Worm (Caenorhabditis elegans) whole organism, mixed stage, embryonic: ENCODE measurements around the gene Y48G9A.7.

Experiments used
- blmp-1 ChIP-seq: fragments of 150-350 bp; optimal IDR thresholded peaks from 2 replicates; lab custom pipeline; 2014; ENCODE audit warnings: missing biosample characterization, missing genetic modification characterization
- ceh-39 ChIP-seq: fragments of 150-350 bp; optimal IDR thresholded peaks from 2 replicates; lab custom pipeline; 2014; ENCODE audit warnings: missing biosample characterization, missing genetic modification characterization
- ceh-43 ChIP-seq: fragments of 200-800 bp; sonication (Bioruptor generic); optimal IDR thresholded peaks from 2 replicates; lab custom pipeline; 2018; ENCODE audit warnings: mild to moderate bottlenecking, missing genetic modification characterization, moderate library complexity, missing compliant biosample characterization
- ceh-83 ChIP-seq: fragments of 200-800 bp; sonication (Bioruptor generic); optimal IDR thresholded peaks from 2 replicates; lab custom pipeline; 2018; ENCODE audit warnings: mild to moderate bottlenecking, missing genetic modification characterization, missing compliant biosample characterization
- ces-1 ChIP-seq: fragments of 150-350 bp; optimal IDR thresholded peaks from 2 replicates; lab custom pipeline; 2014; ENCODE audit warnings: missing biosample characterization, missing genetic modification reagents, missing genetic modification characterization
- cnd-1 ChIP-seq: fragments of 200-800 bp; sonication (Bioruptor generic); optimal IDR thresholded peaks from 2 replicates; lab custom pipeline; 2018; ENCODE audit warnings: mild to moderate bottlenecking, missing genetic modification characterization, missing compliant biosample characterization
- drap-1 ChIP-seq: fragments of 200-800 bp; sonication (Bioruptor generic); optimal IDR thresholded peaks from 3 replicates; lab custom pipeline; 2018; ENCODE audit warnings: mild to moderate bottlenecking, missing genetic modification characterization, missing compliant biosample characterization
- elt-1 ChIP-seq: sonication (generic microtip); optimal IDR thresholded peaks from 2 replicates; lab custom pipeline; 2017; ENCODE audit warnings: missing genetic modification characterization, mild to moderate bottlenecking, missing compliant biosample characterization, antibody characterized with exemption, moderate library complexity, borderline replicate concordance; ENCODE audit not compliant: insufficient read depth
- elt-3 ChIP-seq: fragments of 150-350 bp; optimal IDR thresholded peaks from 2 replicates; lab custom pipeline; 2014; ENCODE audit warnings: missing biosample characterization, missing genetic modification characterization
- flh-1 ChIP-seq: fragments of 200-800 bp; sonication (Bioruptor generic); optimal IDR thresholded peaks from 2 replicates; lab custom pipeline; 2018; ENCODE audit warnings: mild to moderate bottlenecking, missing genetic modification characterization, moderate library complexity, missing compliant biosample characterization
- ham-2 ChIP-seq: fragments of 200-800 bp; sonication (Bioruptor generic); optimal IDR thresholded peaks from 2 replicates; lab custom pipeline; 2018; ENCODE audit warnings: mild to moderate bottlenecking, missing genetic modification characterization, missing compliant biosample characterization
- hlh-1 ChIP-seq: fragments of 150-350 bp; optimal IDR thresholded peaks from 2 replicates; lab custom pipeline; 2014; ENCODE audit warnings: missing biosample characterization, missing genetic modification reagents, missing genetic modification characterization
- lin-13 ChIP-seq: fragments of 150-350 bp; optimal IDR thresholded peaks from 2 replicates; lab custom pipeline; 2014; ENCODE audit warnings: missing biosample characterization, missing genetic modification characterization
- lin-32 ChIP-seq: fragments of 200-800 bp; sonication (Bioruptor generic); optimal IDR thresholded peaks from 2 replicates; lab custom pipeline; 2018; ENCODE audit warnings: mild to moderate bottlenecking, missing genetic modification characterization, missing compliant biosample characterization
- lsy-2 ChIP-seq: fragments of 150-350 bp; optimal IDR thresholded peaks from 2 replicates; lab custom pipeline; 2014; ENCODE audit warnings: missing biosample characterization, missing genetic modification characterization
- mab-5 ChIP-seq: fragments of 150-350 bp; optimal IDR thresholded peaks from 2 replicates; lab custom pipeline; 2014; ENCODE audit warnings: missing biosample characterization, missing genetic modification characterization
- mep-1 ChIP-seq: fragments of 150-350 bp; optimal IDR thresholded peaks from 2 replicates; lab custom pipeline; 2017; ENCODE audit warnings: missing biosample characterization, missing genetic modification reagents, missing genetic modification characterization, inconsistent platforms
- mls-2 ChIP-seq: sonication (generic microtip); optimal IDR thresholded peaks from 2 replicates; lab custom pipeline; 2016; ENCODE audit warnings: mild to moderate bottlenecking, missing genetic modification characterization, moderate library complexity, missing compliant biosample characterization
- nhr-12 ChIP-seq: fragments of 150-350 bp; optimal IDR thresholded peaks from 2 replicates; lab custom pipeline; 2014; ENCODE audit warnings: missing biosample characterization, missing genetic modification characterization
- nhr-2 ChIP-seq: fragments of 150-350 bp; optimal IDR thresholded peaks from 2 replicates; lab custom pipeline; 2014; ENCODE audit warnings: missing biosample characterization, missing genetic modification characterization
- nhr-237 ChIP-seq: fragments of 150-350 bp; optimal IDR thresholded peaks from 2 replicates; lab custom pipeline; 2014; ENCODE audit warnings: missing biosample characterization, missing genetic modification characterization
- nhr-28 ChIP-seq: fragments of 150-350 bp; optimal IDR thresholded peaks from 2 replicates; lab custom pipeline; 2014; ENCODE audit warnings: missing biosample characterization, missing genetic modification characterization
- nhr-76 ChIP-seq: sonication (generic microtip); optimal IDR thresholded peaks from 2 replicates; lab custom pipeline; 2017; ENCODE audit warnings: missing biosample characterization, missing genetic modification characterization
- pha-4 ChIP-seq: fragments of 150-350 bp; optimal IDR thresholded peaks from 2 replicates; lab custom pipeline; 2018; ENCODE audit warnings: missing biosample characterization, missing genetic modification reagents, missing genetic modification characterization
- sem-2 ChIP-seq: fragments of 200-800 bp; sonication (Bioruptor generic); optimal IDR thresholded peaks from 2 replicates; lab custom pipeline; 2018; ENCODE audit warnings: mild to moderate bottlenecking, missing genetic modification characterization, missing compliant biosample characterization
- snpc-4 ChIP-seq: fragments of 150-350 bp; optimal IDR thresholded peaks from 2 replicates; lab custom pipeline; 2014; ENCODE audit warnings: missing biosample characterization, missing genetic modification characterization
- sptf-1 ChIP-seq: sonication (generic microtip); optimal IDR thresholded peaks from 2 replicates; lab custom pipeline; 2017; ENCODE audit warnings: mild to moderate bottlenecking, missing genetic modification characterization, moderate library complexity, missing compliant biosample characterization
- tbx-8 ChIP-seq: fragments of 200-800 bp; sonication (Bioruptor generic); optimal IDR thresholded peaks from 2 replicates; lab custom pipeline; 2018; ENCODE audit warnings: mild to moderate bottlenecking, missing genetic modification characterization, moderate library complexity, missing compliant biosample characterization
- unc-120 ChIP-seq: sonication (generic microtip); optimal IDR thresholded peaks from 2 replicates; lab custom pipeline; 2017; ENCODE audit warnings: missing genetic modification characterization, missing compliant biosample characterization; ENCODE audit not compliant: poor library complexity, severe bottlenecking
- unc-39 ChIP-seq: fragments of 150-350 bp; optimal IDR thresholded peaks from 2 replicates; lab custom pipeline; 2014; ENCODE audit warnings: missing biosample characterization, missing genetic modification characterization
- unc-62 ChIP-seq: fragments of 150-350 bp; optimal IDR thresholded peaks from 2 replicates; lab custom pipeline; 2014; ENCODE audit warnings: missing biosample characterization, missing genetic modification reagents, missing genetic modification characterization
- zip-8 ChIP-seq: fragments of 150-350 bp; optimal IDR thresholded peaks from 2 replicates; lab custom pipeline; 2014; ENCODE audit warnings: missing biosample characterization, missing genetic modification characterization
- ztf-11 ChIP-seq: fragments of 150-350 bp; optimal IDR thresholded peaks from 2 replicates; lab custom pipeline; 2014; ENCODE audit warnings: missing biosample characterization, missing genetic modification characterization

Y48G9A.7 gene

DNA sequence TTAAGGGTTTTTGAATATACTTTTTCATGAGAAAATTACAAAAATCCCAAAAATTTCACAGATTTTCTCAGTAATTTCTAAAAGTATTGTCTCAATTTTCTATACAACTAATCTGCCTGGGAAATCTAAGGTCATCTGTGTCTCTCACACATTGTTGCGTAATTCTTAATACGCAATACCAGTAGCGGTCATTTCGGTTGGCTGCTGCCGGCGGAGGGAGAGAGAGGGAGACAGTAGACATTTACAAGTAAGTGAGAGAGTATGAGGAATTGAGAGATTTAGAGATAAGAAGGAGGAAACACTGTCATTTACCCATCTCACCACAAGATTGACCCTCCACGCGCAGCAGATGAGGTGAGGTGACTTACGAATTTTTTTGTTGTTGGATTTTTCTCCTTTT lies 15.6 kb downstream of the Y48G9A.7 start:
- TF ChIP-seq lin-32 (GFP tag; lab: Kevin White, UChicago) (no peak), nhr-12 (tag; lab: Kevin White, UChicago) (no peak), ces-1 (peak; percentile 12), unc-62 (peak; percentile 59), blmp-1 (tag; lab: Kevin White, UChicago) (no peak), snpc-4 (no peak), cnd-1 (tag; lab: Kevin White, UChicago) (peak; percentile 57), nhr-76 (no peak), ceh-43 (no peak), nhr-2 (tag; lab: Kevin White, UChicago) (peak; percentile 97), mls-2 (peak; percentile 3), elt-1 (tag; lab: Kevin White, UChicago) (peak; percentile 94), ztf-11 (tag; lab: Kevin White, UChicago) (peak; percentile 18), zip-8 (tag; lab: Kevin White, UChicago) (peak; percentile 93), ham-2 (peak; percentile 71), flh-1 (no peak), ceh-39 (tag; lab: Kevin White, UChicago) (peak; percentile 53), mep-1 (peak; percentile 78), ceh-83 (GFP tag; lab: Kevin White, UChicago) (no peak)

DNA sequence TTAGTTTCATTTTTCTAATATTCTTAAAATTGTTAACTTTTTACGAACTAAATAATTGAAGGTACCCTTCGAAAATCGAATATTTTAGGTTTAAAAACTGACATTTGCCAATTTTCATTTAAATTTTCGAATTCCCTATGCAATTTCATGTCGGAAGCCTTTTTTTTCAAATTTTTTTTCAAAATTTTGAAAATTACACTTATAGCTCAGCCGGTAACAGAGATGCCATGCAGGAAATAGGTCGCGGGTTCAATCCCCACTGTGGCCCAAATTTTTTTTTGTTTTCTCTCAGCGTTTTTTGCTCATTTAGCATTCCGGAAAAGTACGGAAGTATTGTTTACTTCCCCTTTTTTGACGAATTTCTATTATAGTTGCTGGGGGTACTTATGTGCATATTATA lies 19.0 kb downstream of the Y48G9A.7 start:
- TF ChIP-seq elt-3 (tag; lab: Kevin White, UChicago) (no peak), mls-2 (no peak), elt-1 (tag; lab: Kevin White, UChicago) (no peak), mep-1 (no peak), ztf-11 (tag; lab: Kevin White, UChicago) (no peak), nhr-2 (tag; lab: Kevin White, UChicago) (no peak), unc-120 (no peak), ces-1 (no peak), ceh-43 (no peak), lin-13 (tag; lab: Kevin White, UChicago) (no peak), nhr-237 (tag; lab: Kevin White, UChicago) (no peak), unc-39 (tag; lab: Kevin White, UChicago) (no peak), lin-32 (GFP tag; lab: Kevin White, UChicago) (no peak)

DNA sequence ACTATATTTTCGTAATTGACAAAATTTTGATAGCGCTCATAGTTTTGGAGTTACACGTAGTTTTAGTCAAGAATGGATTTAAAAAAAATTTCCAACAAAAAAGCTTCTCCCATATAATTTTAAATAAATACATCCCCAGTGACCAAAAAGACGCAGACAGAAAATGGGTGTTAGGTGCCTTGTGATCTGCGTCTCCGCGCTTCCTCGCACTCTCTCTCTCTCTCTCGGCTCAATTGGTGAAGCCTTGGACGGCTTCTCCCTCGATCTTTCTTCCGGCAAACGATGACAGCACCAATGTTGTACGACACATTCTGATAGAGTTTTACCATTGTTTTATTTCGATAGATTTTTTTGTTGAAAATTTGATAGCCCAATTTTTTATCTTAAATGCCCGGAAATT lies 19.6 kb downstream of the Y48G9A.7 start:
- TF ChIP-seq ces-1 (peak; percentile 50), snpc-4 (no peak)

DNA sequence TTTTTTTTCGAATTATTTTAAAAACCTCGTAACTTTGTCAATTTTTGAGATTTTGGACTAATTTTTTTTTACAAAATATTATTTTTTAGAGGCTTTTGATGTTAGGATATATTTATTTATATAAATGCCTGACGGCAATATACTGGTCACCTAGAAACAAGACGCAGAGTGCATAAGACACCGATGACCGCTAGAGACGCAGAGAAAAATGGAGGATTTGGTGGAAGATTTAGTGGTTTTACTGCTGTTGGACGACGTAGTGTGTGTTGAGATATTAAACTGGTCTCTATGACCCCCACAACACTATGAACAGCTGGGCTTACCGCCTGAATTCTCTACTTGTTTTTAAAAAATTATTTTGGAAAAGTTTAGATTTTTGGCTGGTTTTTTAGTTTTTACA lies 21.7 kb downstream of the Y48G9A.7 start:
- TF ChIP-seq pha-4 (tag; lab: Kevin White, UChicago) = peak; percentile 13
- TF ChIP-seq mab-5 (tag; lab: Kevin White, UChicago) = peak; percentile 50
- TF ChIP-seq flh-1 = no peak
- no peak for TF ChIP-seq nhr-12 (tag; lab: Kevin White, UChicago)
- TF ChIP-seq lsy-2 (tag; lab: Kevin White, UChicago) = peak; percentile 36
- TF ChIP-seq hlh-1 (tag; lab: Kevin White, UChicago) = peak; percentile 71
- TF ChIP-seq unc-62 = peak; percentile 34
- TF ChIP-seq mep-1 = peak; percentile 33

DNA sequence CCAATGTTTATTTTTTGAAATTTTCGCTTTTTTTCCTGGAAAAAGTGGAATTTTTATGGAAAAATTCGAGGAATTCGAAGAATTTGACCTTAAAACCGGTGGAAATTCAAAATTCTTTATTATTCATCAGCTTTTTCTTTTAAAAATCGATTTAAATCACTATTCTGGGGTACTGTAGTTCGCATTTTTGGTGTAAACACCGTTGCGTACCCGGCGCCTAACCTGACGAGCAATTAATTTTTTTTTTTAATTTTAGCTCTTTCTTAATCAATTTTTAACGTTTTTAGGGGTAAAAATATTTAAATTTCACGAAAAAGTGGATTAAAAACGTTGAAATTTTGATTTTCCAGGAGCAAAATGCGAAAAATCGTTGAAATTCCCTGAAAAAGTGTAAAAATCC lies 23.6 kb downstream of the Y48G9A.7 start:
- TF ChIP-seq snpc-4 (no peak), ham-2 (no peak), sem-2 (GFP tag; lab: Kevin White, UChicago) (no peak), mls-2 (no peak), drap-1 (no peak), tbx-8 (GFP tag; lab: Kevin White, UChicago) (no peak), mab-5 (tag; lab: Kevin White, UChicago) (no peak), nhr-76 (no peak), elt-3 (tag; lab: Kevin White, UChicago) (no peak), sptf-1 (tag; lab: Kevin White, UChicago) (no peak), flh-1 (no peak), nhr-28 (tag; lab: Kevin White, UChicago) (no peak), pha-4 (tag; lab: Kevin White, UChicago) (no peak)
